Worm (Caenorhabditis elegans) whole organism, L3 larva: Measurements from ENCODE around the gene F53F1.2.

Source experiments
- elt-2 ChIP-seq: sonication (generic microtip); optimal IDR thresholded peaks from 2 replicates; lab custom pipeline; 2016; ENCODE audit warnings: missing genetic modification reagents, mild to moderate bottlenecking, missing genetic modification characterization, missing compliant biosample characterization
- pqm-1 ChIP-seq: fragments of 150-350 bp; optimal IDR thresholded peaks from 2 replicates; lab custom pipeline; 2017; ENCODE audit warnings: missing biosample characterization, missing genetic modification characterization, inconsistent platforms
- tbx-2 ChIP-seq: sonication (generic microtip); optimal IDR thresholded peaks from 2 replicates; lab custom pipeline; 2016; ENCODE audit warnings: mild to moderate bottlenecking, missing genetic modification characterization, missing compliant biosample characterization
- ztf-11 ChIP-seq: fragments of 150-350 bp; optimal IDR thresholded peaks from 2 replicates; lab custom pipeline; 2014; ENCODE audit warnings: missing biosample characterization, missing genetic modification characterization

DNA sequence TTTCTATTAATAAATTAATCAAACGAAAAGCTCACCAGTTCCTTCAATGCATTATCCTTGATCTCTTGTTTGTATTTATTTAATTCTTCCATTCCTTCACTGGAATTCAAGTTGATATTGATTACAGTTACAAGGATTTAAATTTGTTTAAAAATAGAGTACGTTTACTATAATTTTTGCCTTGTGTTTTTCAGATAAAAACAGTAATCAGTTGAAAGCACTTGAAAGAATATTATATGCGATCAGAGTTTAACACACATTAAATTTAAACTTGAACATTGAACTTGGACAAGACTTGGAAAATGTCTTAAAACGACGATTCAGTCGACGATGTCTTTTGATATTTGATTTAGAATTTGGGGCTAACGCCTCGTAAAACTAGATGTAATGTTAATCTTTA, 10.9 kb downstream of the F53F1.2 start, which contains the start of gene F53F1.6:
- TF ChIP-seq tbx-2 (tag; lab: Kevin White, UChicago) (no peak), elt-2 (tag; lab: Kevin White, UChicago) (no peak), pqm-1 (tag; lab: Kevin White, UChicago) (no peak), ztf-11 (tag; lab: Kevin White, UChicago) (no peak)
